Worm (Caenorhabditis elegans): Measurements from ENCODE around the gene K01A2.10.

K01A2.10 gene

DNA sequence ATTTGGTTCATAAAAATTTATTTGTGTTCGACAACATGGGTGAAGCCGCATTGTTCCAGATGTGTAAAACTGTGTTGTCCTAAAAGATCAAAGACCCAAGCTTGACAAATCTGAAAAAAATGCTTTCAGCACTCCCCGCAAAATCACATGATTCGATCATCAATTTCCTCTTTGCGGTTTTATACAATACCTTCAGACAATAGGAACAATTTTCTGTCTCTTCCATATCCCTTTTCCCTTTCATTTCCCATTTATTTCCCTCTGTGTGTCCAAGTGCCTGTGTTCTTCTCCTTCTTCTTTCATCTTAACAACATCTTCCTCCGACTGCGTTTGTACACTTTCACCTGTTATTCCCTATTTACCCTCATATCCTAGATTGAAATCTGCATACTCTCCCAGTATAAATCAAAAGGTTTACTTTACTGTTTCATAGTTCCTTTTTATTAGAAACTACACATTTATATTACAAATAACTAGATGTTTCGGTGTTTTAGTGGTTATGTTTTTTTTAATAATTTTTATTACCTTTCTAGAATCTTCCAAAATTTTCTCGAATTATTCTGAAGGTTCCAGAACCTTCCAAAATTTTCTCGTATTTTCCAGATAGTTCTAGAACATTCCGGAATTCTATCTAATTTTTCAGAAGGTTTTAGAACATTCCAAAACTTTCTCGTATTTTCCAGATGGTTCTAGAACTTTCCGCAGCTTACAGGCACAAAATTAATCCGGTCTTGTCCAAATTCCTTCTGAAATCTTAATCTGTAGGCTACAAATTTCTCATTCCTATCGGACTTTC lies 21.7 kb downstream of the K01A2.10 start, which contains the start of gene K01A2.5:
K01A2.5 (plus strand) TSS at position 297 of the 796 bp plus-strand sequence.
- TF ChIP-seq F10E7.11 (tag; optimal IDR thresholded peaks at IDR 0.05) = no peak
- no peak for TF ChIP-seq bed-2 (GFP tag; IDR thresholded peaks at IDR 0.05)
- TF ChIP-seq ZK185.1 (tag; optimal IDR thresholded peaks at IDR 0.05; ENCODE audit: poor library complexity, severe bottlenecking) = no peak
- TF ChIP-seq unc-62 (GFP tag; optimal IDR thresholded peaks at IDR 0.05) = no peak
- peak; percentile 51 for TF ChIP-seq rpc-1 (optimal IDR thresholded peaks at IDR 0.05)
- no peak for TF ChIP-seq rpc-1 (tag; optimal IDR thresholded peaks at IDR 0.05)
- TF ChIP-seq hsf-1 (GFP tag; IDR thresholded peaks at IDR 0.05) = peak; percentile 85

DNA sequence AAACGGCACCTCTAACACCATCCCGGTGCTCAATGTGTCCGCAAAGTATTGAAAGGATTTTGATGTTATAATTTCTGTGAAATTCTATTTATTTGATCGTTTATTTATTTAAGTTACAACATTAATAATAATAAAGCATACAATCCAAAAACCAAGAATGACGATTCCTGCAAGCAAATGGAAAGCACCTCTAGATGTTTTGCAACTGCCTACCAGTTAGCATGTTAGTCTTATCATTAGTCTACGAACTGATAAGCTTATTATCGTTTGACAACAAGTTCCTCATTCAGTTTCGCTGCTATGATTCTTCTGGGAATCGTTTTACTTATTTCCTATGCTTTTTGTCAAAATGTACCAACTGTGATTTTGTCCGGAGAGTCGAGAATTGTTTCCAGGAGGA lies 23.2 kb downstream of the K01A2.10 start, which contains the start of gene K01A2.6:
K01A2.6 (plus strand) TSS at position 301 of the 400 bp plus-strand sequence.
- TF ChIP-seq T26A5.8 (tag; optimal IDR thresholded peaks at IDR 0.05) (no peak), dox-1 (GFP tag; IDR thresholded peaks at IDR 0.05) (no peak), B0261.1 (tag; optimal IDR thresholded peaks at IDR 0.05) (no peak), snpc-4 (GFP tag; optimal IDR thresholded peaks at IDR 0.05) (no peak), snpc-4 (tag; optimal IDR thresholded peaks at IDR 0.05) (no peak), ceh-100 (GFP tag; IDR thresholded peaks at IDR 0.05) (no peak), tbx-9 (tag; optimal IDR thresholded peaks at IDR 0.05; ENCODE audit: borderline replicate concordance) (no peak), F23B12.7 (tag; optimal IDR thresholded peaks at IDR 0.05; ENCODE audit: insufficient read depth) (no peak), F55B11.4 (tag; optimal IDR thresholded peaks at IDR 0.05; ENCODE audit: borderline replicate concordance, insufficient read depth) (no peak)

DNA sequence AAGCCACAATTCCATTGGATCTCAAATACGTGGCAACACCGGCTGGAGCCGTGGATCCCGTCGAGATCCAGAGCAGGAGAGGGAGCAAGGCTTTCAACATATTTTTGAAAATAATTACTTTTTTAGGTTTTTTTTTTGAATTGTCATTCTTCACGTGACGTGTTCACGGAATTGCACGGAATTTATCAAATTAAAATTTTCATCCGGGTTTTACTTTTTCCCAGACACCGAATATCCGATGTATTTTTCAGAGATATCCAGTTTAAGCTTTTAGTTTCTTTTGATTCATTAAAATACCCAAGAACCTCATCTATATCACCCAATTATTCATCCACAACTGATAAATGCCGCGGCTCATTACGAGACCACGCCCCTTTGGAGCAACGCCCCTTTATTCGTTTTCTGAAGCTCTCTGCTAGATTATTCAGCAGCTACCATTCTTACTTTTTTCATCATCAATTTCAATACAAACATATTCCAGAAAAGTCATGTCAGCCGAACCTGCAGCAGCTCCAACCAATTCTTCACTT lies 25.9 kb downstream of the K01A2.10 start, which contains the start of the genes clec-117 and B0432.1:
clec-117 (minus strand) TSS at position 101 of the 530 bp plus-strand sequence.
B0432.1 (plus strand) TSS at position 480 of the 530 bp plus-strand sequence.
- TF ChIP-seq athp-1 (tag; optimal IDR thresholded peaks at IDR 0.05) (no peak), snpc-1.3 (tag; optimal IDR thresholded peaks at IDR 0.05; ENCODE audit: insufficient read depth) (no peak), ztf-25 (GFP tag; IDR thresholded peaks at IDR 0.05) (no peak), snpc-4 (GFP tag; optimal IDR thresholded peaks at IDR 0.05) (no peak), snpc-4 (tag; optimal IDR thresholded peaks at IDR 0.05) (no peak), C17E4.6 (GFP tag; IDR thresholded peaks at IDR 0.05) (no peak), sea-2 (GFP tag; IDR thresholded peaks at IDR 0.05) (no peak), snpc-3.4 (tag; optimal IDR thresholded peaks at IDR 0.05) (no peak), ceh-91 (GFP tag; IDR thresholded peaks at IDR 0.05) (no peak), F55B11.4 (tag; optimal IDR thresholded peaks at IDR 0.05; ENCODE audit: borderline replicate concordance, insufficient read depth) (no peak), hmg-1.2 (GFP tag; IDR thresholded peaks at IDR 0.05) (no peak), F39B2.1 (GFP tag; IDR thresholded peaks at IDR 0.05) (no peak), lin-26 (GFP tag; IDR thresholded peaks at IDR 0.05) (no peak), Y56A3A.18 (GFP tag; IDR thresholded peaks at IDR 0.05) (no peak), F52B5.7 (tag; optimal IDR thresholded peaks at IDR 0.05) (no peak), let-607 (tag; optimal IDR thresholded peaks at IDR 0.05) (no peak), B0035.1 (tag; optimal IDR thresholded peaks at IDR 0.05) (no peak)

DNA sequence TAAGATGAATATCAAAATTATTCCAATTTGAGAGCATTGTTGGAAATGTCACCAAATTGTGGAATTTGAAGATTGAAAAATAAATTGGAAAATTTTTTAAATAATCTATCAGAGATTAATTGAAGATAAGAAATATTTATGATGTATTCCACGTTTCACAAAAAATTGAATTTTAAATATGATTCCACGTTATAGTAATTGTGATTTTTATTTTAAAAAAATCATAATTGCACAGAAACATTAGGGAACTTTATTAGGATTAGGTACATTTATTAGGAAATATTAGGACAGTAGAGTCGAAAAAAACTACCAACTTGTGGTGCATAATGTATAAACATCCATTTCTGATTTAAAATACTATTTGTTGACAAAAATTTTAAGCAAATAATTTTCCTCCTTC lies 28.3 kb downstream of the K01A2.10 start, which contains the start of gene B0432.11:
B0432.11 (minus strand) TSS at position 101 of the 400 bp plus-strand sequence.
- no peak for TF ChIP-seq aptf-2 (GFP tag; conservative IDR thresholded peaks at IDR 0.05)
- TF ChIP-seq hrde-1 (tag; optimal IDR thresholded peaks at IDR 0.05; ENCODE audit: borderline replicate concordance) = no peak
- no peak for TF ChIP-seq madf-8 (GFP tag; conservative IDR thresholded peaks at IDR 0.05)
- no peak for TF ChIP-seq chd-7 (tag; optimal IDR thresholded peaks at IDR 0.05)
- no peak for TF ChIP-seq nfya-1 (tag; optimal IDR thresholded peaks at IDR 0.05; ENCODE audit: borderline replicate concordance, insufficient read depth)
